Worm (Caenorhabditis elegans) whole organism, young adult: ENCODE measurements around the gene srv-14.

Experiments
- B0035.1 ChIP-seq: sonication (generic microtip); optimal IDR thresholded peaks from 2 replicates; lab custom pipeline; 2016; ENCODE audit warnings: missing genetic modification characterization, mild to moderate bottlenecking, missing compliant biosample characterization, missing genotype, missing genetic modification reagents
- F10E7.11 ChIP-seq: sonication (generic microtip); optimal IDR thresholded peaks from 2 replicates; lab custom pipeline; 2017; ENCODE audit warnings: mild to moderate bottlenecking, missing genetic modification characterization, moderate library complexity, missing compliant biosample characterization
- F57A8.1 ChIP-seq: fragments of 200-800 bp; sonication (Bioruptor generic); optimal IDR thresholded peaks from 2 replicates; lab custom pipeline; 2018; ENCODE audit warnings: mild to moderate bottlenecking, missing genetic modification characterization, moderate library complexity, missing compliant biosample characterization
- Y53G8AR.9 ChIP-seq: fragments of 200-800 bp; sonication (Bioruptor generic); conservative IDR thresholded peaks from 2 replicates; pipeline ENCODE4 v1.3.6; 2022; ENCODE audit warnings: missing genetic modification reagents, missing genetic modification characterization, missing compliant biosample characterization
- Y79H2A.3 ChIP-seq: fragments of 200-800 bp; sonication (Bioruptor generic); conservative IDR thresholded peaks from 2 replicates; pipeline ENCODE4 v1.3.6; 2022; ENCODE audit warnings: missing genetic modification reagents, missing genetic modification characterization, missing compliant biosample characterization
- Y95B8A.8 ChIP-seq: fragments of 200-800 bp; sonication (Bioruptor generic); IDR thresholded peaks from 2 replicates; pipeline ENCODE4 v1.3.6; 2022; ENCODE audit warnings: missing genetic modification reagents, missing genetic modification characterization, missing compliant biosample characterization
- athp-1 ChIP-seq: sonication (generic microtip); optimal IDR thresholded peaks from 2 replicates; lab custom pipeline; 2017; ENCODE audit warnings: mild to moderate bottlenecking, missing genetic modification characterization, missing compliant biosample characterization
- attf-3 ChIP-seq: fragments of 200-800 bp; sonication (Bioruptor generic); conservative IDR thresholded peaks from 2 replicates; pipeline ENCODE4 v1.3.6; 2022; ENCODE audit warnings: missing genetic modification reagents, missing genetic modification characterization, missing compliant biosample characterization
- attf-5 ChIP-seq: fragments of 200-800 bp; sonication (Bioruptor generic); optimal IDR thresholded peaks from 2 replicates; lab custom pipeline; 2018; ENCODE audit warnings: mild to moderate bottlenecking, missing genetic modification characterization, missing compliant biosample characterization
- attf-6 ChIP-seq: fragments of 200-800 bp; sonication (Bioruptor generic); IDR thresholded peaks from 2 replicates; pipeline ENCODE4 v1.3.6; 2022; ENCODE audit warnings: missing genetic modification reagents, missing genetic modification characterization, missing compliant biosample characterization
- ccch-3 ChIP-seq: fragments of 200-800 bp; sonication (Bioruptor generic); optimal IDR thresholded peaks from 2 replicates; lab custom pipeline; 2018; ENCODE audit warnings: mild to moderate bottlenecking, missing genetic modification characterization, missing compliant biosample characterization
- ceh-58 ChIP-seq: fragments of 200-800 bp; sonication (Bioruptor generic); IDR thresholded peaks from 2 replicates; pipeline ENCODE4 v1.3.6; 2022; ENCODE audit warnings: missing genetic modification characterization, missing compliant biosample characterization
- egl-44 ChIP-seq: fragments of 200-800 bp; sonication (Bioruptor generic); IDR thresholded peaks from 2 replicates; pipeline ENCODE4 v1.3.6; 2022; ENCODE audit warnings: missing genetic modification reagents, missing genetic modification characterization, missing compliant biosample characterization
- ets-4 ChIP-seq: fragments of 200-800 bp; sonication (Bioruptor generic); optimal IDR thresholded peaks from 2 replicates; lab custom pipeline; 2018; ENCODE audit warnings: mild to moderate bottlenecking, missing genetic modification characterization, missing compliant biosample characterization
- gei-17 ChIP-seq: fragments of 200-800 bp; sonication (Bioruptor generic); optimal IDR thresholded peaks from 2 replicates; lab custom pipeline; 2018; ENCODE audit warnings: mild to moderate bottlenecking, missing genetic modification characterization, missing compliant biosample characterization
- him-1 ChIP-seq: sonication (generic microtip); optimal IDR thresholded peaks from 2 replicates; lab custom pipeline; 2016; ENCODE audit warnings: missing genotype, missing genetic modification reagents, missing genetic modification characterization, missing compliant biosample characterization
- hmg-1.2 ChIP-seq: fragments of 200-800 bp; sonication (Bioruptor generic); IDR thresholded peaks from 2 replicates; pipeline ENCODE4 v1.3.6; 2022; ENCODE audit warnings: missing genetic modification reagents, missing genetic modification characterization, missing compliant biosample characterization
- let-607 ChIP-seq, 2 experiments: fragments of 200-800 bp in 1 of 2; sonication (Bioruptor generic) in 1 of 2; sonication (generic microtip) in 1 of 2; optimal IDR thresholded peaks; 2 replicates each; lab custom pipeline; 2016 to 2018; ENCODE audit warnings: mild to moderate bottlenecking in 2 of 2, missing compliant biosample characterization in 2 of 2, missing genetic modification characterization in 2 of 2, moderate library complexity in 2 of 2, missing genotype in 1 of 2
- lin-26 ChIP-seq: fragments of 200-800 bp; sonication (Bioruptor generic); IDR thresholded peaks from 2 replicates; pipeline ENCODE4 v1.3.6; 2022; ENCODE audit warnings: missing genetic modification reagents, missing genetic modification characterization, missing compliant biosample characterization
- madf-3 ChIP-seq: fragments of 200-800 bp; sonication (Bioruptor generic); IDR thresholded peaks from 2 replicates; pipeline ENCODE4 v1.3.6; 2022; ENCODE audit warnings: missing genetic modification reagents, missing genetic modification characterization, missing compliant biosample characterization
- madf-6 ChIP-seq: fragments of 200-800 bp; sonication (Bioruptor generic); IDR thresholded peaks from 2 replicates; pipeline ENCODE4 v1.3.6; 2022; ENCODE audit warnings: missing genetic modification reagents, missing genetic modification characterization, missing compliant biosample characterization
- snpc-4 ChIP-seq, 5 experiments: fragments of 150-350 bp in 1 of 5; sonication (generic microtip) in 4 of 5; optimal IDR thresholded peaks; 2 replicates each; lab custom pipeline; 2014 to 2018; ENCODE audit warnings: missing genetic modification characterization in 5 of 5, missing biosample characterization in 3 of 5, antibody characterized with exemption in 2 of 5, mild to moderate bottlenecking in 2 of 5, missing compliant biosample characterization in 2 of 5, missing genotype in 2 of 5, moderate library complexity in 2 of 5, missing genetic modification reagents in 1 of 5
- zim-3 ChIP-seq: sonication (generic microtip); optimal IDR thresholded peaks from 2 replicates; lab custom pipeline; 2017; ENCODE audit warnings: mild to moderate bottlenecking, missing genetic modification characterization, moderate library complexity, missing compliant biosample characterization

The srv-14 gene

DNA sequence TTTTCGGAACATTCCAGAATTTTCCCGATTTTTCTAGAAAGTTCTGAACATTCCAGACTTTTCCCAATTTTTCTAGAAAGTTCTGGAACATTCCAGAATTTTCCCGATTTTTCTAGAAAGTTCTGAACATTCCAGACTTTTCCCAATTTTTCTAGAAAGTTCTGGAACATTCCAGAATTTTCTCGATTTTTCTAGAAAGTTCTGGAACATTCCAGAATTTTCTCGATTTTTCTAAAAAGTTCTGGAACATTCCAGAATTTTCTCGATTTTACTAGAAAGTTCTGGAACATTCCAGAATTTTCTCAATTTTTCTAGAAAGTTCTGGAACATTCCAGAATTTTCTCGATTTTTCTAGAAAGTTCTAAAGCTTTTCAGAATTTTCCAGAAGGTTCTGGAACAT, 1.8 kb upstream of the srv-14 start (continued):
- TF ChIP-seq Y53G8AR.9 (peak; percentile 98), Y79H2A.3 (GFP tag; lab: Robert Waterston, UW) (peak; percentile 100)

DNA sequence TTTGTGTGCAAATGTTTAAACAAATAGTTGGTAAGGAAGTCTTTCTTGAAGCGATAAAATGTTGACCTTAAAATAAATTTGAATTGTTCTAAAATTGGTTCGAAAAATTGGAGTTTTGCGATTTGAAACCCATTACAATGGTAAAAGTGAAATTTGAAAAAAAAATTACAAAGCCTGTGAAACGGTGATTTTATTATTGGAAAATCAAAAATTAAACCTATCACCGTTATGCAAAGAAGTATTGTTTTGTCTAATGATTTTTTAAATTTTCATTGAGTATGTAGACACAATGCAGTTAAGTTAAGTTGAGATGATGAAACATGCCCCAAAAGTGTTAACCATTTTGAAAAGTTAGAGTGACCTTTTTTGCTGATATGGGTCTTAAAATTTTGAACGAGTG, 786 bp upstream of the srv-14 start:
- TF ChIP-seq attf-6 (GFP tag; lab: Robert Waterston, UW) (peak; percentile 62; the same call in 1 of the 2 replicates), F10E7.11 (tag; lab: Kevin White, UChicago) (no peak), snpc-4 (GFP tag; optimal IDR thresholded peaks at IDR 0.05; lab: Kevin White, UChicago) (no peak), snpc-4 (tag; optimal IDR thresholded peaks at IDR 0.05; lab: Kevin White, UChicago) (peak in 1 of 4 experiments; percentile 7)

DNA sequence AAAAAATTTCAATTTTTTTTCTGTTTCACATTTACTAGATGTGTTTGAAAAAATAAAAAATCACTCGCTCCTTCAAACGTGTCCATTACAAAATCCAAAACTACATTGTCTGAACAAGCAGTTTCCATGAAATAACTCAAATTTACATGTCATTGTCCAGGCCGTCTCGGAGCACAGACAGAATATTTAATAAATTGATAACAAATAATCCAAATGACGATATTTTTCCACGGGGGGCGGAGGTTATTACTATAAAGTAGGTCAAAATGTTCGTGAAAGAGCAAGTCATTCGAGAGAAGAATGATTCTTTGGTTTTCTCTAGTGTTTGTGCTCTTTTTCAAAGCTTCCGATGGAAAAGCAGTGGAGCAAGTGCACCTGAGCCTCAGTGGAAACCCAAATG, 10.1 kb downstream of the srv-14 start, which contains the start of gene Y105C5B.3:
Gene Y105C5B.3 (plus strand): TSS at position 301 of the 400 bp plus-strand sequence.
- TF ChIP-seq ceh-58 (no peak), snpc-4 (GFP tag; optimal IDR thresholded peaks at IDR 0.05; lab: Kevin White, UChicago) (no peak), snpc-4 (tag; optimal IDR thresholded peaks at IDR 0.05; lab: Kevin White, UChicago) (peak in 1 of 4 experiments; percentile 12)

DNA sequence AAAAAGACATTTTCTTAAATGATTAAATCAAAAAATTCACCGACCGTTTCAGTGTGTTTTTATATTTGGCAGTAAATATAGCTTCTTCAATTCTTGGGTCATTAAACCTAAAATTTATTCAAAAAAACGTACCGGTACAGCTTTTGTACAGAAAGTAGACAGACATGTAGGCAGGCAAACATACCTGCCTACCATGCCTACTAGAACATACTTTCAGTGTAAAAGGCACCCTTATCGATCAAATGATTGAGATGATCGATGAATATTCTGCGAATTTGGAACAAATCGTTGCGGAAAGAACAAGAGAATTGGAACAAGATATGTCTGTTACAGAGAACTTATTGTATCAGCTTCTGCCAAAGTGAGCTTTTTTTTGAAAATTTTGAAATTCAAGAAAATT, 13.9 kb downstream of the srv-14 start:
- TF ChIP-seq snpc-4 (GFP tag; optimal IDR thresholded peaks at IDR 0.05; lab: Kevin White, UChicago): peak; percentile 23
- TF ChIP-seq snpc-4 (tag; optimal IDR thresholded peaks at IDR 0.05; lab: Kevin White, UChicago): peak in 2 of 4 experiments; percentile 39 to 63
- TF ChIP-seq ets-4 (GFP tag; lab: Kevin White, UChicago): no peak
- TF ChIP-seq attf-6 (GFP tag; lab: Robert Waterston, UW): peak; percentile 83

DNA sequence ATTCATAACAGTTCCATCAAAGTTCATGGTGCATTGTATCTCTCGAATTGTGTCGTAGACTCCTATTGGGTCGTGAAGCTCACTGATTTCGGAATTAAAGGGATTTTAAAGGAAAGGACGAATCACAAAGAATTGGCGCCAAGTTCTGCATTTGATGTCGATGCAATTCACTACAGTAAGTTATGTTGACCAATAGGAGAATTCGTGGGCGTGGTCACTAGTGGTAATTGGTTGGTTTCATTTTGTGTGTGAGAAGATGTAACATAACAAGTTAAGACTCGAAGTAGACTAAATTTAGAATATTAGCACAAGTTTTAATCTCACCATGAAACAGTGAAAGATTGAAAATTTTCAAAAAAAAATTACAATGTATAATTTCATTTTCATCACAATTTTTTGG, 15.8 kb downstream of the srv-14 start:
- TF ChIP-seq B0035.1 (tag; lab: Kevin White, UChicago) (no peak), madf-6 (GFP tag; lab: Robert Waterston, UW) (no peak), snpc-4 (GFP tag; optimal IDR thresholded peaks at IDR 0.05; lab: Kevin White, UChicago) (peak; percentile 7), snpc-4 (tag; optimal IDR thresholded peaks at IDR 0.05; lab: Kevin White, UChicago) (no peak), attf-5 (GFP tag; lab: Kevin White, UChicago) (no peak)

DNA sequence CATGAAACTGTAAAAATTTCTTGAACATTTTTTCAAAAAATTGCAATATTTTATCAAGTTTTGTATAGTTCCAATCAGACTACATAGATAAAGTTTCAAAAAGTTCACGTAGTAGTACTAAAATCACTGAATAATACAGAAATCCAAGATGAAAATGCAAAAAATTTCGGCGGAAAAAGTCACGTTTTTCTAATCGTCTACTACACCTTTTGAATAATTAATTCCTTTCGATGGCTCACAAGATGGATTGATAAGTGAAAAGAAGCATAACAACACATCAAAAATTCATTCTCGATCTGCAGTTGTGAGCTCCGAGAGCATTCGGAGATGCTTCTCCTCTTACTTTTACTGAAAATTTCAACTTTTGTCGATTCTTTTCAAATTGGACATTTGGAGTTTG, 21.4 kb downstream of the srv-14 start, which contains the start of gene gcy-25:
Gene gcy-25 (plus strand): TSS at position 301 of the 400 bp plus-strand sequence.
- TF ChIP-seq F57A8.1 (GFP tag; lab: Kevin White, UChicago) (no peak), zim-3 (tag; lab: Kevin White, UChicago) (no peak), lin-26 (GFP tag; lab: Robert Waterston, UW) (no peak), egl-44 (GFP tag; lab: Robert Waterston, UW) (no peak), ets-4 (GFP tag; lab: Kevin White, UChicago) (no peak), gei-17 (GFP tag; lab: Kevin White, UChicago) (no peak), madf-3 (GFP tag; lab: Robert Waterston, UW) (no peak), snpc-4 (GFP tag; optimal IDR thresholded peaks at IDR 0.05; lab: Kevin White, UChicago) (no peak), snpc-4 (tag; optimal IDR thresholded peaks at IDR 0.05; lab: Kevin White, UChicago) (no peak), hmg-1.2 (GFP tag; lab: Robert Waterston, UW) (no peak)

DNA sequence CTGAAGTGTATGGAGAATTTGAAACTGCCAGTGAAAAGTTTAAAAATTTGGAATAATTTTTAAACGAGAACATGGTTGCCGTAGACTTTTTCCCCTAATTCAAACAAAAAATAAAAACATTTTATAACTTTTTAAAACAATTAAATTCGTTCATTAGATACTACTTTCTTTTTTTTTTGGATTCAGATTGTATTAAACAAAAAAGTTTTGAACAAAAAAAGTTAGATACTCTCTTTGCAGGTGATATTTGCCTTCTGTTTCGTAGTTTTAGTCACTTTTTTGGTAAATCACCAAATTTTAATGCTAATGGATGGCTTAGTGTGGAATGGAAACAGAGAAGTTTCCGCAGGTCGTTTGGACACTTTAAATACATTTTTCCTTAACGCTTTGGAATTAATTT, 23.7 kb downstream of the srv-14 start, which contains the start of gene Y105C5B.1:
Gene Y105C5B.1 (plus strand): TSS at position 301 of the 400 bp plus-strand sequence.
- no peak for TF ChIP-seq attf-3
- TF ChIP-seq athp-1 (tag; lab: Kevin White, UChicago): no peak
- no peak for TF ChIP-seq ccch-3 (GFP tag; lab: Kevin White, UChicago)
- no peak for TF ChIP-seq him-1 (tag; lab: Kevin White, UChicago)
- no peak for TF ChIP-seq Y95B8A.8 (GFP tag; lab: Robert Waterston, UW)
- no peak for TF ChIP-seq let-607 (tag; optimal IDR thresholded peaks at IDR 0.05; lab: Kevin White, UChicago)
